Worm (Caenorhabditis elegans) whole organism, L4 larva: ENCODE measurements around the gene str-204.

ENCODE experiments used
- F37D6.2 ChIP-seq: sonication (generic microtip); optimal IDR thresholded peaks from 2 replicates; lab custom pipeline; 2016; ENCODE audit warnings: mild to moderate bottlenecking, missing genetic modification characterization, missing compliant biosample characterization
- dpl-1 ChIP-seq: fragments of 150-350 bp; optimal IDR thresholded peaks from 2 replicates; lab custom pipeline; 2014; ENCODE audit warnings: missing biosample characterization, missing genetic modification reagents, missing genetic modification characterization
- egl-27 ChIP-seq: sonication (generic microtip); optimal IDR thresholded peaks from 3 replicates; lab custom pipeline; 2017; ENCODE audit warnings: missing biosample characterization, missing genetic modification reagents, missing genetic modification characterization
- hmg-1.1 ChIP-seq: fragments of 200-800 bp; sonication (Bioruptor generic); IDR thresholded peaks from 2 replicates; pipeline ENCODE4 v1.3.6; 2022; ENCODE audit warnings: missing genetic modification reagents, missing genetic modification characterization, missing compliant biosample characterization
- mep-1 ChIP-seq: fragments of 150-350 bp; sonication (generic microtip); optimal IDR thresholded peaks from 3 replicates; lab custom pipeline; 2014; ENCODE audit warnings: missing biosample characterization, missing genetic modification characterization
- nhr-102 ChIP-seq: sonication (generic microtip); optimal IDR thresholded peaks from 2 replicates; lab custom pipeline; 2016; ENCODE audit warnings: mild to moderate bottlenecking, missing genetic modification characterization, moderate library complexity, missing compliant biosample characterization
- nhr-28 ChIP-seq: fragments of 150-350 bp; optimal IDR thresholded peaks from 2 replicates; lab custom pipeline; 2014; ENCODE audit warnings: missing biosample characterization, missing genetic modification characterization
- vab-7 ChIP-seq: fragments of 200-800 bp; sonication (Bioruptor generic); IDR thresholded peaks from 2 replicates; pipeline ENCODE4 v1.3.6; 2022; ENCODE audit warnings: missing genetic modification reagents, missing genetic modification characterization, missing compliant biosample characterization

- TF ChIP-seq hmg-1.1 (no peak), mep-1 (no peak), egl-27 (tag; lab: Kevin White, UChicago) (no peak), vab-7 (no peak), dpl-1 (GFP tag; lab: Kevin White, UChicago) (no peak), nhr-28 (tag; lab: Kevin White, UChicago) (peak; percentile 75), nhr-102 (tag; lab: Kevin White, UChicago) (no peak), F37D6.2 (tag; lab: Kevin White, UChicago) (no peak)
Observed at ce11 chrV:7186599-7186998, 27.1 kb downstream of the str-204 start.
